Worm (Caenorhabditis elegans) whole organism, L4 larva: ENCODE measurements around the gene irg-8.

Experiments
- F49E8.2 ChIP-seq: sonication (generic microtip); optimal IDR thresholded peaks from 2 replicates; lab custom pipeline; 2016; ENCODE audit warnings: missing compliant biosample characterization, mild to moderate bottlenecking, missing genetic modification characterization, borderline replicate concordance
- ZK337.2 ChIP-seq: fragments of 200-800 bp; sonication (Bioruptor generic); IDR thresholded peaks from 2 replicates; pipeline ENCODE4 v1.3.6; 2022; ENCODE audit warnings: missing genetic modification reagents, missing genetic modification characterization, missing compliant biosample characterization
- aha-1 ChIP-seq: fragments of 150-350 bp; peaks from one replicate; lab custom pipeline; 2014; ENCODE audit warnings: missing biosample characterization, missing genetic modification characterization
- ceh-20 ChIP-seq: fragments of 200-800 bp; sonication (Bioruptor generic); IDR thresholded peaks from 2 replicates; pipeline ENCODE4 v1.3.6; 2022; ENCODE audit warnings: missing genetic modification reagents, missing genetic modification characterization, missing compliant biosample characterization
- ceh-28 ChIP-seq: fragments of 150-350 bp; optimal IDR thresholded peaks from 2 replicates; lab custom pipeline; 2014; ENCODE audit warnings: missing biosample characterization, missing genetic modification reagents, missing genetic modification characterization
- ceh-62 ChIP-seq: sonication (generic microtip); optimal IDR thresholded peaks from 2 replicates; lab custom pipeline; 2017; ENCODE audit warnings: missing biosample characterization, missing genetic modification characterization
- ceh-82 ChIP-seq: sonication (generic microtip); optimal IDR thresholded peaks from 2 replicates; lab custom pipeline; 2017; ENCODE audit warnings: missing biosample characterization, missing genetic modification characterization
- ces-1 ChIP-seq: fragments of 150-350 bp; sonication (generic microtip); optimal IDR thresholded peaks from 4 replicates; lab custom pipeline; 2014; ENCODE audit warnings: missing biosample characterization, missing genetic modification reagents, missing genetic modification characterization
- daf-16 ChIP-seq, 3 experiments: sonication (generic microtip); optimal IDR thresholded peaks; 2 replicates each; lab custom pipeline; 2016 to 2017; ENCODE audit warnings: missing genetic modification characterization in 3 of 3, missing genetic modification reagents in 3 of 3, mild to moderate bottlenecking in 2 of 3, missing compliant biosample characterization in 2 of 3, missing biosample characterization in 1 of 3, moderate library complexity in 1 of 3
- dmd-6 ChIP-seq: fragments of 200-800 bp; sonication (Bioruptor generic); IDR thresholded peaks from 2 replicates; pipeline ENCODE4 v1.3.6; 2022; ENCODE audit warnings: missing genetic modification reagents, missing genetic modification characterization, missing compliant biosample characterization
- dmd-8 ChIP-seq: fragments of 200-800 bp; sonication (Bioruptor generic); IDR thresholded peaks from 2 replicates; pipeline ENCODE4 v1.3.6; 2022; ENCODE audit warnings: missing genetic modification characterization, missing compliant biosample characterization
- dmd-9 ChIP-seq: fragments of 200-800 bp; sonication (Bioruptor generic); IDR thresholded peaks from 2 replicates; pipeline ENCODE4 v1.3.6; 2022; ENCODE audit warnings: missing genetic modification reagents, missing genetic modification characterization, missing compliant biosample characterization
- dve-1 ChIP-seq: sonication (generic microtip); optimal IDR thresholded peaks from 2 replicates; lab custom pipeline; 2017; ENCODE audit warnings: antibody characterized with exemption, mild to moderate bottlenecking, missing genetic modification characterization, missing compliant biosample characterization; ENCODE audit not compliant: insufficient read depth
- hlh-11 ChIP-seq: fragments of 200-800 bp; sonication (Bioruptor generic); optimal IDR thresholded peaks from 2 replicates; lab custom pipeline; 2018; ENCODE audit warnings: mild to moderate bottlenecking, missing genetic modification characterization, missing compliant biosample characterization
- jun-1 ChIP-seq: fragments of 150-350 bp; optimal IDR thresholded peaks from 2 replicates; lab custom pipeline; 2014; ENCODE audit warnings: missing biosample characterization, missing genetic modification reagents, missing genetic modification characterization
- lin-29 ChIP-seq: fragments of 200-800 bp; sonication (Bioruptor generic); IDR thresholded peaks from 2 replicates; pipeline ENCODE4 v1.3.6; 2022; ENCODE audit warnings: missing genetic modification reagents, missing genetic modification characterization, missing compliant biosample characterization
- lin-39 ChIP-seq: fragments of 150-350 bp; optimal IDR thresholded peaks from 2 replicates; lab custom pipeline; 2014; ENCODE audit warnings: missing biosample characterization, missing genetic modification reagents, missing genetic modification characterization
- lsy-2 ChIP-seq, 2 experiments: fragments of 150-350 bp in 1 of 2; sonication (generic microtip) in 1 of 2; optimal IDR thresholded peaks; 2 replicates each; lab custom pipeline; 2014 to 2017; ENCODE audit warnings: missing biosample characterization in 2 of 2, missing genetic modification characterization in 2 of 2
- mdl-1 ChIP-seq, 2 experiments: fragments of 150-350 bp in 1 of 2; sonication (generic microtip) in 1 of 2; optimal IDR thresholded peaks; 2 replicates each; lab custom pipeline; 2014 to 2017; ENCODE audit warnings: missing biosample characterization in 2 of 2, missing genetic modification characterization in 2 of 2
- mdt-29 ChIP-seq: fragments of 200-800 bp; sonication (Bioruptor generic); IDR thresholded peaks from 2 replicates; pipeline ENCODE4 v1.3.6; 2022; ENCODE audit warnings: missing genetic modification reagents, missing genetic modification characterization, missing compliant biosample characterization
- mes-2 ChIP-seq: sonication (generic microtip); optimal IDR thresholded peaks from 2 replicates; lab custom pipeline; 2016; ENCODE audit warnings: missing genotype, mild to moderate bottlenecking, missing genetic modification characterization, missing compliant biosample characterization; ENCODE audit not compliant: poor library complexity, severe bottlenecking
- nhr-10 ChIP-seq: fragments of 150-350 bp; optimal IDR thresholded peaks from 2 replicates; lab custom pipeline; 2014; ENCODE audit warnings: missing biosample characterization, missing genetic modification characterization
- nhr-28 ChIP-seq: fragments of 150-350 bp; optimal IDR thresholded peaks from 2 replicates; lab custom pipeline; 2014; ENCODE audit warnings: missing biosample characterization, missing genetic modification characterization
- nhr-6 ChIP-seq: fragments of 150-350 bp; optimal IDR thresholded peaks from 2 replicates; lab custom pipeline; 2014; ENCODE audit warnings: missing biosample characterization, missing genetic modification characterization
- nhr-76 ChIP-seq: fragments of 150-350 bp; optimal IDR thresholded peaks from 2 replicates; lab custom pipeline; 2014; ENCODE audit warnings: missing biosample characterization, missing genetic modification characterization
- pha-4 ChIP-seq, 2 experiments: fragments of 150-350 bp in 1 of 2; fragments of 200-800 bp in 1 of 2; sonication (Bioruptor generic) in 1 of 2; IDR thresholded peaks in 1 of 2; optimal IDR thresholded peaks in 1 of 2; 2 replicates each; pipeline versions ENCODE4 v1.3.6 to Lab custom; 2014 to 2022; ENCODE audit warnings: missing genetic modification characterization in 2 of 2, missing genetic modification reagents in 2 of 2, missing biosample characterization in 1 of 2, missing compliant biosample characterization in 1 of 2
- php-3 ChIP-seq: fragments of 200-800 bp; sonication (Bioruptor generic); IDR thresholded peaks from 2 replicates; pipeline ENCODE4 v1.3.6; 2022; ENCODE audit warnings: missing genetic modification reagents, missing genetic modification characterization, missing compliant biosample characterization
- pqm-1 ChIP-seq: sonication (generic microtip); optimal IDR thresholded peaks from 2 replicates; lab custom pipeline; 2017; ENCODE audit warnings: missing biosample characterization, missing genetic modification characterization
- tra-1 ChIP-seq: fragments of 200-800 bp; sonication (Bioruptor generic); IDR thresholded peaks from 2 replicates; pipeline ENCODE4 v1.3.6; 2022; ENCODE audit warnings: missing genetic modification reagents, missing genetic modification characterization, missing compliant biosample characterization
- unc-62 ChIP-seq, 3 experiments: fragments of 150-350 bp in 1 of 3; sonication (generic microtip); optimal IDR thresholded peaks in 2 of 3; peaks in 1 of 3; 1 replicate in 1 of 3; 2 replicates in 2 of 3; lab custom pipeline; 2014 to 2017; ENCODE audit warnings: missing biosample characterization in 3 of 3, missing genetic modification characterization in 3 of 3, missing genetic modification reagents in 3 of 3, missing genotype in 1 of 3
- zfp-2 ChIP-seq: sonication (generic microtip); optimal IDR thresholded peaks from 2 replicates; lab custom pipeline; 2016; ENCODE audit warnings: mild to moderate bottlenecking, missing genetic modification characterization, missing compliant biosample characterization

The irg-8 gene

ce11 chrV:457839-458238 lies 40.3 kb upstream of the irg-8 start:
- TF ChIP-seq pqm-1 (tag; lab: Kevin White, UChicago) (peak; percentile 18), mdl-1 (tag; optimal IDR thresholded peaks at IDR 0.05; lab: Kevin White, UChicago) (no peak), dve-1 (tag; lab: Kevin White, UChicago) (peak; percentile 23), lin-29 (no peak), nhr-28 (tag; lab: Kevin White, UChicago) (peak; percentile 36), daf-16 (GFP tag; optimal IDR thresholded peaks at IDR 0.05; lab: Kevin White, UChicago) (no peak), daf-16 (tag; optimal IDR thresholded peaks at IDR 0.05; lab: Kevin White, UChicago) (peak; percentile 62)

ce11 chrV:453569-453968 lies 36.1 kb upstream of the irg-8 start, which contains the start of gene nhr-98:
TSS of gene nhr-98 (plus strand) at chrV:453869.
- TF ChIP-seq aha-1 = peak; percentile 53
- TF ChIP-seq tra-1 (GFP tag; lab: Robert Waterston, UW) = no peak
- TF ChIP-seq, all 104 proteins: peak for 1

- no peak for TF ChIP-seq mes-2 (tag; lab: Kevin White, UChicago)
- no peak for TF ChIP-seq dmd-8 (GFP tag; lab: Robert Waterston, UW)
- TF ChIP-seq pha-4 (GFP tag; IDR thresholded peaks at IDR 0.05; lab: Robert Waterston, UW) = no peak
- no peak for TF ChIP-seq pha-4 (tag; optimal IDR thresholded peaks at IDR 0.05; lab: Kevin White, UChicago)
- TF ChIP-seq dmd-9 (GFP tag; lab: Robert Waterston, UW) = no peak
- no peak for TF ChIP-seq pqm-1 (tag; lab: Kevin White, UChicago)
- peak; percentile 5 for TF ChIP-seq dve-1 (tag; lab: Kevin White, UChicago)
- TF ChIP-seq nhr-6 (tag; lab: Kevin White, UChicago) = no peak
- no peak for TF ChIP-seq lsy-2 (tag; optimal IDR thresholded peaks at IDR 0.05; lab: Kevin White, UChicago)
- TF ChIP-seq daf-16 (GFP tag; optimal IDR thresholded peaks at IDR 0.05; lab: Kevin White, UChicago) = no peak
- TF ChIP-seq daf-16 (tag; optimal IDR thresholded peaks at IDR 0.05; lab: Kevin White, UChicago) = peak; percentile 67
- TF ChIP-seq php-3 (GFP tag; lab: Robert Waterston, UW) = 0 out of 2 replicates have a peak, but pooled peaks have one; percentile 21
- TF ChIP-seq lin-39 (tag; lab: Kevin White, UChicago) = no peak
- no peak for TF ChIP-seq hlh-11
- TF ChIP-seq ceh-28 (tag; lab: Kevin White, UChicago) = no peak
- no peak for TF ChIP-seq ces-1 (GFP tag; lab: Kevin White, UChicago)
- TF ChIP-seq nhr-28 (tag; lab: Kevin White, UChicago) = peak; percentile 46
- no peak for TF ChIP-seq mdt-29 (GFP tag; lab: Robert Waterston, UW)
- TF ChIP-seq unc-62 (GFP tag; optimal IDR thresholded peaks at IDR 0.05 in 1 of 2; lab: Kevin White, UChicago) = peak in 1 of 2 experiments; percentile 25
- no peak for TF ChIP-seq unc-62 (tag; optimal IDR thresholded peaks at IDR 0.05; lab: Kevin White, UChicago)
- TF ChIP-seq zfp-2 (tag; lab: Kevin White, UChicago) = no peak
These were observed 33.4 kb upstream of the irg-8 start, which contains the start of gene nhr-123 for ce11 chrV:450757-451501. TSS of gene nhr-123 (plus strand) at chrV:451451.

DNA sequence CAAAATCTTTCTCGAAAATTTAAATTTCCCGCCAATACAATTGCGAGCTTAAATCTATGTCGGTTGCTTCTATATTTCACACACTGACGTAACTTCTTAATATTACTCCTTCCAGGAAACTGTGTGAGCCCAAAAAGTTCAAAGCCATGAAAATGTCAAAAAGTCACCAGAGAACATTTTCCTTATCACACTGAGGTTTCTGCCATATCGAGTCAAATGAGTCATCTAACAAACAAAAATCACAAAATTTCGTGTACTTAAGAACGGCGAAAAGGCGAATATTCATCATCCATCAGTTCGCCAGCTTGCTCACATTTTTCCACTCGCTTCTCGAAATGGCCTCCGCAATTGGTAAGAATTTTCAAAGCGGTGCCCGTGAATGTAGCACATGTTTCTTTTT lies 32.2 kb upstream of the irg-8 start, which contains the start of gene M02H5.8:
Gene M02H5.8 (plus strand): TSS at position 297 of the 400 bp plus-strand sequence.
- TF ChIP-seq aha-1 (peak; percentile 94), ceh-62 (no peak), daf-16 (GFP tag; optimal IDR thresholded peaks at IDR 0.05; lab: Kevin White, UChicago) (no peak), daf-16 (tag; optimal IDR thresholded peaks at IDR 0.05; lab: Kevin White, UChicago) (peak; percentile 47), nhr-6 (tag; lab: Kevin White, UChicago) (peak; percentile 11), F49E8.2 (tag; lab: Kevin White, UChicago) (no peak), hlh-11 (peak; percentile 45), nhr-10 (no peak), ZK337.2 (GFP tag; lab: Robert Waterston, UW) (no peak), zfp-2 (tag; lab: Kevin White, UChicago) (no peak), jun-1 (tag; lab: Kevin White, UChicago) (no peak), dmd-6 (GFP tag; lab: Robert Waterston, UW) (peak; percentile 76), ceh-82 (tag; lab: Kevin White, UChicago) (no peak), nhr-28 (tag; lab: Kevin White, UChicago) (peak; percentile 69), ceh-20 (no peak), pqm-1 (tag; lab: Kevin White, UChicago) (peak; percentile 48), nhr-76 (tag; lab: Kevin White, UChicago) (no peak)
- TF ChIP-seq, all 104 proteins: peak for 7
